Fruit fly (Drosophila melanogaster): ENCODE data around the gene lsn.
A peak's percentile ranks its signal among the peaks of the same experiment; 100 is the strongest.

The lsn gene

DNA sequence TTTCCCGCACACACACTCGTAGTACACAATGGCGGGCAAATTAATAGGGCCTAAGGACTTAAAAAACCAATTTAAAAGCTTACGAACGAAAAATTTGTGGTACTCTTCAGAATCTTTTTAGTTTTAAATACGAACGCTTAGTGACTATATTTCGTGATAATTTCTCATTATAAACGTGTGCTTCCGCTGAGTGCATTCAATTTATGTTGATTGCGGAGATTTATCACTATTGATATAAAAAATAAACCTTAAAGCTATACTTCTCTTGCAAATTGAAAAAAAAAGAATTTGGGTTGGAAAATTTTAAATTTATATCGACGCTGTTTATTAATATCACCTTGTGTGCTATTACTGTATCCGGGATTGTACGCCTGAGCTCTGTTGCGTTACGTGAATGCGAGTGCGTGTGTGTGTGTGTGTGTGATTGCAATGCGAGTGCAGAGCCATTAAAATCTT lies 16.0 kb upstream of the lsn start (continued):
- TF ChIP-seq CG3407 (GFP tag; optimal IDR thresholded peaks at IDR 0.05), result peak; percentile 46
- TF ChIP-seq CG11398 (GFP tag; optimal IDR thresholded peaks at IDR 0.05), result peak; percentile 7
- peak; percentile 71 for TF ChIP-seq CG1602 (GFP tag; optimal IDR thresholded peaks at IDR 0.05)
- TF ChIP-seq grau (tag; optimal IDR thresholded peaks at IDR 0.05), result peak; percentile 66
- TF ChIP-seq Dip3 (GFP tag; optimal IDR thresholded peaks at IDR 0.05), result peak; percentile 32
- peak; percentile 61 for TF ChIP-seq chn (GFP tag; optimal IDR thresholded peaks at IDR 0.05)
- TF ChIP-seq CG16863 (GFP tag; optimal IDR thresholded peaks at IDR 0.05), result peak; percentile 67
- no peak for TF ChIP-seq CG10565 (GFP tag; optimal IDR thresholded peaks at IDR 0.05)
- TF ChIP-seq z (GFP tag; IDR thresholded peaks at IDR 0.05), result no peak
- peak; percentile 30 for TF ChIP-seq jumu (GFP tag; optimal IDR thresholded peaks at IDR 0.05)
- peak; percentile 29 for TF ChIP-seq Deaf1 (tag; optimal IDR thresholded peaks at IDR 0.05)
- TF ChIP-seq phol (tag; optimal IDR thresholded peaks at IDR 0.05), result peak; percentile 84
- peak; percentile 79 for TF ChIP-seq CG12104 (GFP tag; optimal IDR thresholded peaks at IDR 0.05)
- no peak for TF ChIP-seq Kr (GFP tag; optimal IDR thresholded peaks at IDR 0.05)
- TF ChIP-seq Doc3 (GFP tag; IDR thresholded peaks at IDR 0.05; ENCODE audit: partially characterized antibody), result no peak
- TF ChIP-seq row (GFP tag; IDR thresholded peaks at IDR 0.05), result peak; percentile 74
- TF ChIP-seq Ptx1 (GFP tag; IDR thresholded peaks at IDR 0.05), result peak; percentile 52
- TF ChIP-seq CG31224 (GFP tag; IDR thresholded peaks at IDR 0.05), result no peak
- TF ChIP-seq CG12769 (tag; optimal IDR thresholded peaks at IDR 0.05), result no peak
- TF ChIP-seq lilli (GFP tag; optimal IDR thresholded peaks at IDR 0.05), result peak; percentile 44
- no peak for TF ChIP-seq Aef1 (GFP tag; IDR thresholded peaks at IDR 0.05)
- TF ChIP-seq CG2120 (GFP tag; optimal IDR thresholded peaks at IDR 0.05), result peak; percentile 44
- no peak for TF ChIP-seq schlank (tag; optimal IDR thresholded peaks at IDR 0.05)
- peak; percentile 32; the same call in 1 of the 3 replicates for TF ChIP-seq croc (GFP tag; conservative IDR thresholded peaks at IDR 0.05)
- TF ChIP-seq Nf-YB (GFP tag; optimal IDR thresholded peaks at IDR 0.05), result peak; percentile 58
- no peak for TF ChIP-seq CG17802 (tag; optimal IDR thresholded peaks at IDR 0.05)
- TF ChIP-seq CG10321 (GFP tag; IDR thresholded peaks at IDR 0.05), result no peak
- peak; percentile 42 for TF ChIP-seq ewg (GFP tag; optimal IDR thresholded peaks at IDR 0.05)
- TF ChIP-seq gt (GFP tag; IDR thresholded peaks at IDR 0.05), result no peak
- TF ChIP-seq CG1792 (GFP tag; optimal IDR thresholded peaks at IDR 0.05), result no peak
- TF ChIP-seq lab (GFP tag; optimal IDR thresholded peaks at IDR 0.05), result peak; percentile 72
- no peak for TF ChIP-seq klu (GFP tag; IDR thresholded peaks at IDR 0.05)
- no peak for TF ChIP-seq CG11560 (tag; IDR thresholded peaks at IDR 0.05)
- peak; percentile 17 for TF ChIP-seq Jarid2 (GFP tag; optimal IDR thresholded peaks at IDR 0.05)
- TF ChIP-seq emc (GFP tag; optimal IDR thresholded peaks at IDR 0.05), result no peak
- TF ChIP-seq Nf-YC (tag; optimal IDR thresholded peaks at IDR 0.05), result peak; percentile 43
- no peak for TF ChIP-seq CG31365 (tag; optimal IDR thresholded peaks at IDR 0.05)
- TF ChIP-seq da (GFP tag; optimal IDR thresholded peaks at IDR 0.05), result no peak
- no peak for TF ChIP-seq bigmax (GFP tag; optimal IDR thresholded peaks at IDR 0.05)
- TF ChIP-seq CG12071 (GFP tag; optimal IDR thresholded peaks at IDR 0.05), result peak; percentile 8
- no peak for TF ChIP-seq HmgD (GFP tag; optimal IDR thresholded peaks at IDR 0.05)
- TF ChIP-seq ftz-f1 (GFP tag; optimal IDR thresholded peaks at IDR 0.05), result no peak
- peak; percentile 87 for TF ChIP-seq Sox100B (GFP tag; optimal IDR thresholded peaks at IDR 0.05)
- peak; percentile 62 for TF ChIP-seq CG18619 (GFP tag; optimal IDR thresholded peaks at IDR 0.05)
- no peak for TF ChIP-seq Oaz (GFP tag; IDR thresholded peaks at IDR 0.05)
- no peak for TF ChIP-seq twi (tag; optimal IDR thresholded peaks at IDR 0.05)
- TF ChIP-seq dimm (GFP tag; IDR thresholded peaks at IDR 0.05), result no peak
- TF ChIP-seq CG34422 (GFP tag; IDR thresholded peaks at IDR 0.05), result peak; percentile 44; the same call in 2 of the 3 replicates
- peak; percentile 46 for TF ChIP-seq CG5245 (GFP tag; optimal IDR thresholded peaks at IDR 0.05)
- TF ChIP-seq tap (tag; optimal IDR thresholded peaks at IDR 0.05), result peak; percentile 36
- peak; percentile 27 for TF ChIP-seq CG4328 (GFP tag; optimal IDR thresholded peaks at IDR 0.05)
- no peak for TF ChIP-seq gsb (GFP tag; IDR thresholded peaks at IDR 0.05)
